Worm (Caenorhabditis elegans): ENCODE measurements around the gene nspb-2.
A peak's percentile ranks its signal among the peaks of the same experiment; 100 is the strongest.

DNA sequence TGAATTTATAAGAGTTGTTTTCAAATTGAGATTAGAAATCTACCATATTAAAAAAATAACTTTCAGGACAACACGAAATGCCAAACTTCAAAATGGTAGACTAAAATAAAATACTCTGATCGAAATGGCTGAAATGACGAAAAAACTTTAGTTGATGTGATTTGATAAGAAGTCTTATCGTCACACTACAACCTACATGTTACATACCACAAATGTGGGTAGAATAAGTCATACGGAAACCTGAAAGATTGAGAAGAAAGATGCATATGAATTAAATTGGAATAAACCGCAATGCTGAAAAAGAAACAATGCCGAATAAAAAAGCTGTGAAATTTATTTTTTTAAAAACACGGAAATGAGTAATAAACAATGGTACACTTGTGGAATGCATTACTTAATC, 15.6 kb downstream of the nspb-2 start:
- TF ChIP-seq elt-1 (tag; optimal IDR thresholded peaks at IDR 0.05) (no peak), sma-3 (GFP tag; optimal IDR thresholded peaks at IDR 0.05) (no peak), fos-1 (tag; optimal IDR thresholded peaks at IDR 0.05) (peak; percentile 18), ama-1 (optimal IDR thresholded peaks at IDR 0.05) (no peak), gmeb-1 (tag; optimal IDR thresholded peaks at IDR 0.05) (no peak), mbf-1 (tag; optimal IDR thresholded peaks at IDR 0.05) (no peak), nhr-25 (tag; optimal IDR thresholded peaks at IDR 0.05) (no peak), aly-2 (tag; optimal IDR thresholded peaks at IDR 0.05) (no peak)
